Fruit fly (Drosophila melanogaster): ENCODE data around the gene CG7582.

Gene CG7582

dm6 chr3R:29714314-29714713 lies 32.2 kb upstream of the CG7582 start, which contains the start of gene Obp99d:
TSS of gene Obp99d (plus strand) at chr3R:29714505.
- no peak for TF ChIP-seq insv (optimal IDR thresholded peaks at IDR 0.05)

DNA sequence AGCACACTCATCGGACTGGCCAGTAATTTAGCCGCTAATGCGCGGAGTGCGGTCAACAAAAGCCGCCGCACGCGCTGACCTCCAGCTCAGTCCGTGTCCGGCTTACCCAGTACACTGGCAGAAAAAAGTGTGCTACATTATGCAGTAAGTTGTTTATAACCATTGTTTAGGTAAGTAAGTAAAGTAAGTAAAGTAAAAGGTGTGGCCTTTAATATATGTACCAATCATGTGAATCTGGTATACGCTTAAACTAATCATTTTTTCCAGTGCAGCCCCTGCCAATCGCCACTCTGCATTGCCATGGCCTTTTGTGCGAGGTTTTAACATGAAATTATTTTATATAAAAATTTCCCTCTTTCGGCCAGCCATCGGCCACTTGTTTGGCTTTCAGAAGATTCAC lies 29.4 kb upstream of the CG7582 start:
- TF ChIP-seq h (optimal IDR thresholded peaks at IDR 0.05) = no peak
- no peak for TF ChIP-seq psq (optimal IDR thresholded peaks at IDR 0.05)
- no peak for TF ChIP-seq Myc (optimal IDR thresholded peaks at IDR 0.05)
- no peak for TF ChIP-seq insv (optimal IDR thresholded peaks at IDR 0.05)
- TF ChIP-seq Sin3A (optimal IDR thresholded peaks at IDR 0.05) = no peak
- no peak for TF ChIP-seq ttk (optimal IDR thresholded peaks at IDR 0.05)

- no peak for TF ChIP-seq Myc (optimal IDR thresholded peaks at IDR 0.05)
- no peak for TF ChIP-seq h (optimal IDR thresholded peaks at IDR 0.05)
- no peak for TF ChIP-seq ttk (optimal IDR thresholded peaks at IDR 0.05)
- TF ChIP-seq psq (optimal IDR thresholded peaks at IDR 0.05) = no peak
- TF ChIP-seq insv (optimal IDR thresholded peaks at IDR 0.05) = no peak
- no peak for TF ChIP-seq Sin3A (optimal IDR thresholded peaks at IDR 0.05)
Observed at dm6 chr3R:29708322-29708721, 26.2 kb upstream of the CG7582 start.

dm6 chr3R:29707258-29707657 lies 25.2 kb upstream of the CG7582 start:
- TF ChIP-seq Myc (optimal IDR thresholded peaks at IDR 0.05) (no peak), psq (optimal IDR thresholded peaks at IDR 0.05) (no peak), insv (optimal IDR thresholded peaks at IDR 0.05) (no peak), Sin3A (optimal IDR thresholded peaks at IDR 0.05) (no peak), h (optimal IDR thresholded peaks at IDR 0.05) (no peak), ttk (optimal IDR thresholded peaks at IDR 0.05) (no peak)

- no peak for TF ChIP-seq insv (optimal IDR thresholded peaks at IDR 0.05)
- TF ChIP-seq Sin3A (optimal IDR thresholded peaks at IDR 0.05) = no peak
- TF ChIP-seq psq (optimal IDR thresholded peaks at IDR 0.05) = no peak
- TF ChIP-seq h (optimal IDR thresholded peaks at IDR 0.05) = no peak
- no peak for TF ChIP-seq Myc (optimal IDR thresholded peaks at IDR 0.05)
- TF ChIP-seq ttk (optimal IDR thresholded peaks at IDR 0.05) = no peak
Observed at dm6 chr3R:29705789-29706303, 23.8 kb upstream of the CG7582 start.

- TF ChIP-seq ttk (optimal IDR thresholded peaks at IDR 0.05) (no peak), h (optimal IDR thresholded peaks at IDR 0.05) (no peak), Sin3A (optimal IDR thresholded peaks at IDR 0.05) (no peak), Myc (optimal IDR thresholded peaks at IDR 0.05) (no peak)
Observed at dm6 chr3R:29704557-29704956, 22.5 kb upstream of the CG7582 start.

- TF ChIP-seq Sin3A (optimal IDR thresholded peaks at IDR 0.05) (no peak), psq (optimal IDR thresholded peaks at IDR 0.05) (no peak), ttk (optimal IDR thresholded peaks at IDR 0.05) (no peak), Myc (optimal IDR thresholded peaks at IDR 0.05) (no peak), h (optimal IDR thresholded peaks at IDR 0.05) (no peak), insv (optimal IDR thresholded peaks at IDR 0.05) (no peak)
Observed at dm6 chr3R:29701739-29702138, 19.7 kb upstream of the CG7582 start.

dm6 chr3R:29699220-29699619 lies 17.1 kb upstream of the CG7582 start:
- no peak for TF ChIP-seq psq (optimal IDR thresholded peaks at IDR 0.05)
- TF ChIP-seq ttk (optimal IDR thresholded peaks at IDR 0.05) = no peak
- no peak for TF ChIP-seq insv (optimal IDR thresholded peaks at IDR 0.05)
- no peak for TF ChIP-seq h (optimal IDR thresholded peaks at IDR 0.05)
- TF ChIP-seq Sin3A (optimal IDR thresholded peaks at IDR 0.05) = no peak
- TF ChIP-seq Myc (optimal IDR thresholded peaks at IDR 0.05) = no peak

dm6 chr3R:29697841-29698240 lies 15.8 kb upstream of the CG7582 start:
- TF ChIP-seq psq (optimal IDR thresholded peaks at IDR 0.05) (no peak), h (optimal IDR thresholded peaks at IDR 0.05) (no peak), Sin3A (optimal IDR thresholded peaks at IDR 0.05) (no peak), ttk (optimal IDR thresholded peaks at IDR 0.05) (no peak), Myc (optimal IDR thresholded peaks at IDR 0.05) (no peak)

- TF ChIP-seq insv (optimal IDR thresholded peaks at IDR 0.05) (no peak), ttk (optimal IDR thresholded peaks at IDR 0.05) (no peak), Myc (optimal IDR thresholded peaks at IDR 0.05) (no peak), psq (optimal IDR thresholded peaks at IDR 0.05) (no peak), h (optimal IDR thresholded peaks at IDR 0.05) (no peak), Sin3A (optimal IDR thresholded peaks at IDR 0.05) (no peak)
Observed at dm6 chr3R:29696359-29696758, 14.3 kb upstream of the CG7582 start.

dm6 chr3R:29695744-29696143 lies 13.7 kb upstream of the CG7582 start:
- TF ChIP-seq psq (optimal IDR thresholded peaks at IDR 0.05) (no peak), ttk (optimal IDR thresholded peaks at IDR 0.05) (no peak), insv (optimal IDR thresholded peaks at IDR 0.05) (no peak), Sin3A (optimal IDR thresholded peaks at IDR 0.05) (no peak), h (optimal IDR thresholded peaks at IDR 0.05) (no peak), Myc (optimal IDR thresholded peaks at IDR 0.05) (no peak)

- no peak for TF ChIP-seq psq (optimal IDR thresholded peaks at IDR 0.05)
- no peak for TF ChIP-seq h (optimal IDR thresholded peaks at IDR 0.05)
- no peak for TF ChIP-seq Sin3A (optimal IDR thresholded peaks at IDR 0.05)
- TF ChIP-seq insv (optimal IDR thresholded peaks at IDR 0.05) = no peak
- TF ChIP-seq ttk (optimal IDR thresholded peaks at IDR 0.05) = no peak
- no peak for TF ChIP-seq Myc (optimal IDR thresholded peaks at IDR 0.05)
Observed at dm6 chr3R:29692009-29692641, 10.0 kb upstream of the CG7582 start, which contains the start of gene dmrt99B. TSS of gene dmrt99B (plus strand) at chr3R:29692591.

dm6 chr3R:29690960-29691527 lies 9.0 kb upstream of the CG7582 start:
- no peak for TF ChIP-seq h (optimal IDR thresholded peaks at IDR 0.05)
- no peak for TF ChIP-seq ttk (optimal IDR thresholded peaks at IDR 0.05)
- no peak for TF ChIP-seq Sin3A (optimal IDR thresholded peaks at IDR 0.05)
- TF ChIP-seq psq (optimal IDR thresholded peaks at IDR 0.05) = no peak
- no peak for TF ChIP-seq Myc (optimal IDR thresholded peaks at IDR 0.05)
- TF ChIP-seq insv (optimal IDR thresholded peaks at IDR 0.05) = no peak
